Worm (Caenorhabditis elegans) whole organism, L2 larva: Measurements from ENCODE around the gene F32D8.13.

Source experiments
- F13H6.1 ChIP-seq: sonication (generic microtip); optimal IDR thresholded peaks from 2 replicates; lab custom pipeline; 2016; ENCODE audit warnings: missing genetic modification characterization, missing compliant biosample characterization
- R02D3.7 ChIP-seq: fragments of 150-350 bp; optimal IDR thresholded peaks from 2 replicates; lab custom pipeline; 2014; ENCODE audit warnings: missing biosample characterization, missing genetic modification characterization
- Y55F3AM.14 ChIP-seq: fragments of 200-800 bp; sonication (Bioruptor generic); optimal IDR thresholded peaks from 2 replicates; lab custom pipeline; 2018; ENCODE audit warnings: mild to moderate bottlenecking, missing genetic modification characterization, missing compliant biosample characterization
- ZK546.5 ChIP-seq: sonication (generic microtip); optimal IDR thresholded peaks from 2 replicates; lab custom pipeline; 2017; ENCODE audit warnings: missing biosample characterization, missing genetic modification characterization
- alr-1 ChIP-seq: fragments of 150-350 bp; optimal IDR thresholded peaks from 2 replicates; lab custom pipeline; 2014; ENCODE audit warnings: missing biosample characterization, missing genetic modification characterization
- ama-1 ChIP-seq: fragments of 150-350 bp; optimal IDR thresholded peaks from 2 replicates; lab custom pipeline; 2018; ENCODE audit warnings: inconsistent platforms
- ceh-16 ChIP-seq: fragments of 150-350 bp; optimal IDR thresholded peaks from 2 replicates; lab custom pipeline; 2014; ENCODE audit warnings: missing biosample characterization, missing genetic modification characterization
- ceh-82 ChIP-seq: fragments of 150-350 bp; optimal IDR thresholded peaks from 2 replicates; lab custom pipeline; 2014; ENCODE audit warnings: missing biosample characterization, missing genetic modification characterization
- crh-2 ChIP-seq: sonication (generic microtip); optimal IDR thresholded peaks from 2 replicates; lab custom pipeline; 2017; ENCODE audit warnings: missing biosample characterization, missing genetic modification characterization
- dmd-4 ChIP-seq: sonication (generic microtip); optimal IDR thresholded peaks from 2 replicates; lab custom pipeline; 2017; ENCODE audit warnings: missing biosample characterization, missing genetic modification characterization
- elt-1 ChIP-seq: fragments of 150-350 bp; optimal IDR thresholded peaks from 2 replicates; lab custom pipeline; 2014; ENCODE audit warnings: missing biosample characterization, missing genetic modification characterization
- elt-3 ChIP-seq: sonication (generic microtip); optimal IDR thresholded peaks from 2 replicates; lab custom pipeline; 2017; ENCODE audit warnings: missing biosample characterization, missing genetic modification characterization
- fos-1 ChIP-seq: fragments of 150-350 bp; optimal IDR thresholded peaks from 2 replicates; lab custom pipeline; 2014; ENCODE audit warnings: missing biosample characterization, missing genetic modification characterization
- lin-11 ChIP-seq: fragments of 150-350 bp; sonication (generic microtip); optimal IDR thresholded peaks from 2 replicates; lab custom pipeline; 2014; ENCODE audit warnings: missing biosample characterization, missing genetic modification characterization, inconsistent platforms, mixed read lengths
- lin-13 ChIP-seq: fragments of 150-350 bp; optimal IDR thresholded peaks from 2 replicates; lab custom pipeline; 2014; ENCODE audit warnings: missing biosample characterization, missing genetic modification reagents, missing genetic modification characterization
- lin-39 ChIP-seq: fragments of 150-350 bp; optimal IDR thresholded peaks from 2 replicates; lab custom pipeline; 2014; ENCODE audit warnings: missing biosample characterization, missing genetic modification reagents, missing genetic modification characterization
- lsy-2 ChIP-seq, 2 experiments: fragments of 150-350 bp in 1 of 2; sonication (generic microtip) in 1 of 2; optimal IDR thresholded peaks; 2 replicates each; lab custom pipeline; 2014 to 2017; ENCODE audit warnings: missing biosample characterization in 2 of 2, missing genetic modification characterization in 2 of 2
- mab-5 ChIP-seq: fragments of 150-350 bp; optimal IDR thresholded peaks from 2 replicates; lab custom pipeline; 2014; ENCODE audit warnings: missing biosample characterization, missing genetic modification characterization
- nhr-10 ChIP-seq: sonication (generic microtip); optimal IDR thresholded peaks from 2 replicates; lab custom pipeline; 2017; ENCODE audit warnings: missing biosample characterization, missing genetic modification characterization
- nhr-11 ChIP-seq: fragments of 150-350 bp; optimal IDR thresholded peaks from 2 replicates; lab custom pipeline; 2014; ENCODE audit warnings: missing biosample characterization, missing genetic modification characterization
- nhr-12 ChIP-seq: fragments of 150-350 bp; optimal IDR thresholded peaks from 2 replicates; lab custom pipeline; 2014; ENCODE audit warnings: missing biosample characterization, missing genetic modification characterization
- nhr-129 ChIP-seq: fragments of 150-350 bp; optimal IDR thresholded peaks from 2 replicates; lab custom pipeline; 2014; ENCODE audit warnings: missing biosample characterization, missing genetic modification characterization
- nhr-21 ChIP-seq: fragments of 150-350 bp; optimal IDR thresholded peaks from 2 replicates; lab custom pipeline; 2014; ENCODE audit warnings: missing biosample characterization, missing genetic modification characterization
- nhr-23 ChIP-seq: fragments of 150-350 bp; optimal IDR thresholded peaks from 2 replicates; lab custom pipeline; 2014; ENCODE audit warnings: missing biosample characterization, missing genetic modification reagents, missing genetic modification characterization
- nhr-237 ChIP-seq: fragments of 150-350 bp; optimal IDR thresholded peaks from 2 replicates; lab custom pipeline; 2014; ENCODE audit warnings: missing biosample characterization, missing genetic modification characterization
- peb-1 ChIP-seq: fragments of 150-350 bp; optimal IDR thresholded peaks from 2 replicates; lab custom pipeline; 2014; ENCODE audit warnings: missing biosample characterization, missing genetic modification characterization
- sem-4 ChIP-seq: fragments of 150-350 bp; optimal IDR thresholded peaks from 2 replicates; lab custom pipeline; 2014; ENCODE audit warnings: missing biosample characterization, missing genetic modification reagents, missing genetic modification characterization
- sma-3 ChIP-seq: sonication (generic microtip); optimal IDR thresholded peaks from 2 replicates; lab custom pipeline; 2016; ENCODE audit warnings: missing genetic modification reagents, missing genetic modification characterization, missing compliant biosample characterization
- sma-9 ChIP-seq, 2 experiments: fragments of 150-350 bp in 1 of 2; sonication (generic microtip) in 1 of 2; optimal IDR thresholded peaks; 2 replicates each; lab custom pipeline; 2014 to 2016; ENCODE audit warnings: missing genetic modification characterization in 2 of 2, mild to moderate bottlenecking in 1 of 2, missing biosample characterization in 1 of 2, missing compliant biosample characterization in 1 of 2, missing genetic modification reagents in 1 of 2, moderate library complexity in 1 of 2
- unc-39 ChIP-seq: fragments of 150-350 bp; optimal IDR thresholded peaks from 2 replicates; lab custom pipeline; 2014; ENCODE audit warnings: missing biosample characterization, missing genetic modification characterization
- unc-55 ChIP-seq: fragments of 150-350 bp; sonication (generic microtip); optimal IDR thresholded peaks from 3 replicates; lab custom pipeline; 2014; ENCODE audit warnings: missing biosample characterization, missing genetic modification reagents, missing genetic modification characterization
- ztf-11 ChIP-seq: sonication (generic microtip); optimal IDR thresholded peaks from 2 replicates; lab custom pipeline; 2017; ENCODE audit warnings: missing biosample characterization, missing genetic modification characterization
- ztf-4 ChIP-seq: fragments of 150-350 bp; optimal IDR thresholded peaks from 2 replicates; lab custom pipeline; 2014; ENCODE audit warnings: missing biosample characterization, missing genetic modification characterization

Gene F32D8.13

DNA sequence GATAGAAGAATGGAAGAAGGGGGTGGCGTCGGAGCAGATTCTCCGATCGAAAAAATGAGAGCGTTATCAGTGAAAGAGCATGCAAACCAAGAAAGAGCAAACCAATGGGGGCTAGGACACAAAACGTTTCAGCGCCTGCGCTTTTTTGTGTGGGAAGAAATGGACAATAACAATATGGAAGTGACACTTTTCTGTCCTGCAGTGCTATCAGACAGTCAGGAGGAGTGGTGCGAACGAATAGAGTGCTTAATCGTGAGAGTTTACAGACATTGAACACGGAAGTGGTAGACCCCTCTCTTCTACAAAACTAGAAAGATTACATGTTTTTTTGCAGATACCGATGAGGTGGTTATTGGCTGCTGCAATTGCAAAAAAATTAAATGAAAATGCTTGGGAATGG lies 41.0 kb downstream of the F32D8.13 start:
- TF ChIP-seq nhr-10 (tag; lab: Kevin White, UChicago) (no peak), F13H6.1 (tag; lab: Kevin White, UChicago) (no peak), nhr-23 (tag; lab: Kevin White, UChicago) (no peak), nhr-21 (tag; lab: Kevin White, UChicago) (no peak), fos-1 (tag; lab: Kevin White, UChicago) (peak; percentile 78), unc-39 (tag; lab: Kevin White, UChicago) (no peak), nhr-12 (tag; lab: Kevin White, UChicago) (no peak), lin-39 (no peak), sma-9 (GFP tag; optimal IDR thresholded peaks at IDR 0.05; lab: Kevin White, UChicago) (peak; percentile 80), sma-9 (tag; optimal IDR thresholded peaks at IDR 0.05; lab: Kevin White, UChicago) (no peak), ZK546.5 (tag; lab: Kevin White, UChicago) (no peak), nhr-11 (no peak), lsy-2 (tag; optimal IDR thresholded peaks at IDR 0.05; lab: Kevin White, UChicago) (no peak), mab-5 (tag; lab: Kevin White, UChicago) (no peak), Y55F3AM.14 (GFP tag; lab: Kevin White, UChicago) (no peak), nhr-129 (tag; lab: Kevin White, UChicago) (peak; percentile 15), sma-3 (GFP tag; lab: Kevin White, UChicago) (no peak), elt-3 (tag; lab: Kevin White, UChicago) (no peak), crh-2 (tag; lab: Kevin White, UChicago) (peak; percentile 21)

DNA sequence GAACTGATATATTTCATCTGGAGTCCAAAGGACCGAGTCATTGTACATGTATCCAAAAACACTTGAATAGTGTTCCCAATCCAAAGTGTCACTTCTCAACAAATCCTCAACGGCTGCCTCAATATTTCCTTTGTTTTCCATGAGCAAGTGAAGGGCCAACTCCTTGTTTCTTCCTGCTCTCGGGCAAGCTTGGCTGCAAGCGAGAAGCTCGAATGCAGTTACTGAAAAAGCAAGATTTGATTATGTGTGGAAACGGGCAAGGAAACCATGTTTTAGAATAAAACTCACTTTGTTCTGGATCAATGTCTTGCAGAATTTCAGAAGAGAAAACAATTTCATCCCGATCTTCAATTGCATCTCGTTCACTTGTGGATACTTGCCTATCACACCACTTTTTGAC lies 42.1 kb downstream of the F32D8.13 start:
- TF ChIP-seq nhr-129 (tag; lab: Kevin White, UChicago) (no peak), unc-39 (tag; lab: Kevin White, UChicago) (no peak), nhr-237 (tag; lab: Kevin White, UChicago) (no peak), unc-55 (no peak), ZK546.5 (tag; lab: Kevin White, UChicago) (no peak), nhr-21 (tag; lab: Kevin White, UChicago) (no peak), lin-11 (tag; lab: Kevin White, UChicago) (no peak), crh-2 (tag; lab: Kevin White, UChicago) (no peak), ceh-82 (tag; lab: Kevin White, UChicago) (no peak), dmd-4 (tag; lab: Kevin White, UChicago) (no peak), R02D3.7 (tag; lab: Kevin White, UChicago) (no peak), ama-1 (lab: Kevin White, UChicago) (no peak), mab-5 (tag; lab: Kevin White, UChicago) (no peak), alr-1 (tag; lab: Kevin White, UChicago) (no peak), ceh-16 (no peak), elt-3 (tag; lab: Kevin White, UChicago) (no peak)

ce11 chrV:10846893-10847292 lies 49.5 kb downstream of the F32D8.13 start, which contains the start of gene C29A12.6:
Gene C29A12.6 (plus strand): TSS chrV:10847193.
- no peak for TF ChIP-seq ztf-11
- no peak for TF ChIP-seq ztf-4
- TF ChIP-seq lin-13 (GFP tag; lab: Kevin White, UChicago) = no peak
- TF ChIP-seq mab-5 (tag; lab: Kevin White, UChicago) = no peak
- TF ChIP-seq peb-1 (tag; lab: Kevin White, UChicago) = no peak
- no peak for TF ChIP-seq lsy-2 (tag; optimal IDR thresholded peaks at IDR 0.05; lab: Kevin White, UChicago)
- no peak for TF ChIP-seq ZK546.5 (tag; lab: Kevin White, UChicago)
- TF ChIP-seq sem-4 = no peak
- no peak for TF ChIP-seq elt-1 (tag; lab: Kevin White, UChicago)
- no peak for TF ChIP-seq crh-2 (tag; lab: Kevin White, UChicago)
- TF ChIP-seq ceh-16 = no peak
- no peak for TF ChIP-seq nhr-10 (tag; lab: Kevin White, UChicago)
- TF ChIP-seq sma-3 (GFP tag; lab: Kevin White, UChicago) = no peak
- no peak for TF ChIP-seq unc-39 (tag; lab: Kevin White, UChicago)
- no peak for TF ChIP-seq Y55F3AM.14 (GFP tag; lab: Kevin White, UChicago)
